Worm (Caenorhabditis elegans) whole organism, L4/young adult: ENCODE data around the gene C45B2.3.

ENCODE experiments used
- W03F9.2 ChIP-seq: fragments of 150-350 bp; optimal IDR thresholded peaks from 2 replicates; lab custom pipeline; 2014; ENCODE audit warnings: missing biosample characterization, missing genetic modification characterization
- dao-5 ChIP-seq: sonication (generic microtip); optimal IDR thresholded peaks from 2 replicates; lab custom pipeline; 2016; ENCODE audit warnings: missing genotype, missing genetic modification characterization, moderate library complexity, missing compliant biosample characterization
- him-1 ChIP-seq: sonication (generic microtip); optimal IDR thresholded peaks from 2 replicates; lab custom pipeline; 2016; ENCODE audit warnings: missing genotype, missing genetic modification reagents, missing genetic modification characterization, missing compliant biosample characterization

C45B2.3 gene

DNA sequence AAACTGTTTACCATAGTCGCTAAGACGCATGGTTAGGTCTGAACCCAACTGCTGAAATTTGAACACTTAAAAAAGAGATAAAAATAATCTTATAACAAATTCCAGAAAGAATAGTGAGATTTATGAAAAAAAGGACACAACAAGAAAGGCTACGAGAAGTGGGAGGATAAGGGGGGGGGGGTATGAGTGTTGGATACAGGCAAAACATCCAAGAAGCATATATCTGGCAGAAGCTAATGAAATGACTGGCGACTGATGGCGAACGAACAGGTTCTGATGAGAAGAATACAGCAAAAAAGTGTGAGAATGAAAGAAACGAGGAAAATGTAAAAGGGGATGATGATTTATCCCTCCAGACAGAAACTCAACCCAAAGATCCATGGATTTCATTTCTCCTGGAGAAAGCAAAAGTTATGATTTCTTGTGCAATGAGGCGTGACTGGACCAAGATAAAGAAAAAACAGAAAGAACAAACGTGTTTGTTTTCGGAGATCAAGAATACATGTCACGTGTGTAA lies 16.8 kb upstream of the C45B2.3 start, which contains the start of gene ptr-4:
ptr-4 (minus strand) TSS at position 51 of the 517 bp plus-strand sequence.
- TF ChIP-seq him-1 (tag; lab: Kevin White, UChicago) = no peak
- no peak for TF ChIP-seq W03F9.2 (tag; lab: Kevin White, UChicago)
- TF ChIP-seq dao-5 (tag; lab: Kevin White, UChicago) = no peak

DNA sequence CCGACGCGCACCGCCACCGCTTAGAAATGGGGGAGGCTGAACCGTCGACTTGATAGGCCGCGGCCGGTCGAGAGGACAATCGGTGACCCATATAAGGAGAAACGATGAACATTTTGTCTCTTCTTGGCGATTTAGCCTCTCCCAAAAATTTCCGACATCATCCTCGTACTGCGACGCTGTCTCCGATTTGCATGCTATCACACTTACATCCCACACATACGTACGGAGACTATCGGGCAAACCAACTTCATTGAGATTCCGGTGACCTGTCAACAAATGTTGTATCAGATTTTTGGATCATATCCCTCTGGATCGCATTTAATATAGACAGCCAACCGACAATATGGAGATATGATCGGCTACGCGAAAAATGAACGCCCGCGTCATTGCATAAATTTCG lies 16.1 kb upstream of the C45B2.3 start:
- no peak for TF ChIP-seq dao-5 (tag; lab: Kevin White, UChicago)
- TF ChIP-seq him-1 (tag; lab: Kevin White, UChicago) = no peak
- no peak for TF ChIP-seq W03F9.2 (tag; lab: Kevin White, UChicago)

ce11 chrX:6075209-6075608 lies 7.6 kb upstream of the C45B2.3 start, which contains the start of gene lgc-58:
Gene lgc-58 (plus strand): TSS chrX:6075509.
- no peak for TF ChIP-seq dao-5 (tag; lab: Kevin White, UChicago)
- TF ChIP-seq W03F9.2 (tag; lab: Kevin White, UChicago) = no peak
- no peak for TF ChIP-seq him-1 (tag; lab: Kevin White, UChicago)

DNA sequence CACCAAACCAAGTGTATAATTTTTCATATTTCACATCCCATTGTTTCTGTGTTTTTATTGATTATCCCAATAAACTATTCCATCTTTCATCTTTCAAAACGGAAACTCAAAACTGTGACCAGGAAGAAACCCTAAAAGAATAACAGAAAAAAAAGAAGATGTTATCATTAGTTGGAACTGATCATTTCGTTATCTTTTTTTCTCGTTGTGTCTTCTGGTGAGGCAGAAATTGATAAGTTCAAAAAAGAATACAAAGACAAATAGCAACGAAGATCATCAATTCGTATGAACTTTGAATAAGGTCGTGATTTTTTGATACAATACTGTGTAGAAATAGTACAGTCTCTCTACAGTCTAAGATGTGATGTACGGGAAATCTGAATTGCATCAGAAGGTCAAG lies 967 bp upstream of the C45B2.3 start:
- TF ChIP-seq W03F9.2 (tag; lab: Kevin White, UChicago) = no peak
- TF ChIP-seq dao-5 (tag; lab: Kevin White, UChicago) = no peak
- TF ChIP-seq him-1 (tag; lab: Kevin White, UChicago) = no peak

- TF ChIP-seq him-1 (tag; lab: Kevin White, UChicago) = no peak
- no peak for TF ChIP-seq dao-5 (tag; lab: Kevin White, UChicago)
- no peak for TF ChIP-seq W03F9.2 (tag; lab: Kevin White, UChicago)
Observed at ce11 chrX:6084439-6084838, 1.7 kb downstream of the C45B2.3 start, which contains the start of gene C45B2.2. Gene C45B2.2 (plus strand): TSS chrX:6084739.

DNA sequence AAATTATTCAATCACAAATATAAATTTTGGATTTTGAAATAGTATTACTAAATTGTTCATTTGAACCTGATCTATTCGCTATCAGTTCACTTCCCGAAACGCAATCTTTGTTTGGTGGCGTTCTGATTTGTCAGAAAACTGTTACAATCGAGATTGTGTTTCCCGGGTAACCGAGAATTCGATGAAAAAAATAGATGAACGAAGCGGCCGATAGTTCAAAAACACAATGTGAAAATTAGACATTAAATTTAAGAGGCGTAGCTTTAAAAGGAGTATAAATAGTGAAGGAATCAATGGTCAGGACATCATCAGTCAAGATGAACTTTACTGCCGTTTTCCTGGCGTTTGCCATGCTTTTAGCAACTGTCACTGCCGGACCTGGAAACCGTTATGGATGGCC lies 3.1 kb downstream of the C45B2.3 start, which contains the start of gene C45B2.1:
C45B2.1 (plus strand) TSS at position 301 of the 400 bp plus-strand sequence.
- TF ChIP-seq W03F9.2 (tag; lab: Kevin White, UChicago) (no peak), dao-5 (tag; lab: Kevin White, UChicago) (no peak)

ce11 chrX:6087676-6088075 lies 4.9 kb downstream of the C45B2.3 start, which contains the start of gene C45B2.8:
Gene C45B2.8 (plus strand): TSS chrX:6087976.
- no peak for TF ChIP-seq W03F9.2 (tag; lab: Kevin White, UChicago)
- TF ChIP-seq dao-5 (tag; lab: Kevin White, UChicago) = no peak
- no peak for TF ChIP-seq him-1 (tag; lab: Kevin White, UChicago)

DNA sequence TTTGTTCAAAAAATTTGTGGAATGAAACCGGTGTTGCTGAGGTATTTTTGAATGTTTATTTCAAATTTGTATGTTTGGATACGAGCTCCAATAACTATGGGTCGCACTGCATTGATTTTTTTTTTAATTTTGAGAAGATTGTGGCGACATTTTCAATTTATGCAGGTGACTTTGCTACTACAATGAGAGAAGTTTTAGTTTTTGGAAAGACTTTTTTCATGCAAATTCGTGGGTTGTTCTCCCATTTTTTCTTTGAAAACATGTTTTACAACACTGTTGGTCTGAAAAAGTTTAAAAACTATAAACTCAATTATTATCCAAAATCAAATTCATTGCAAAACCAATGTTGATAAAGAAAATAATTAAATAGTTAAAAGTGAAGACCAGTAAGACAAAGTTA lies 6.0 kb downstream of the C45B2.3 start:
- TF ChIP-seq him-1 (tag; lab: Kevin White, UChicago) (no peak), W03F9.2 (tag; lab: Kevin White, UChicago) (no peak), dao-5 (tag; lab: Kevin White, UChicago) (no peak)

ce11 chrX:6090779-6091178 lies 8.0 kb downstream of the C45B2.3 start:
- TF ChIP-seq him-1 (tag; lab: Kevin White, UChicago) = no peak
- no peak for TF ChIP-seq W03F9.2 (tag; lab: Kevin White, UChicago)
- no peak for TF ChIP-seq dao-5 (tag; lab: Kevin White, UChicago)

ce11 chrX:6091967-6092366 lies 9.2 kb downstream of the C45B2.3 start, which contains the start of gene hsp-3:
Gene hsp-3 (minus strand): TSS chrX:6092124.
- TF ChIP-seq dao-5 (tag; lab: Kevin White, UChicago) (peak; percentile 16), W03F9.2 (tag; lab: Kevin White, UChicago) (peak; percentile 31), him-1 (tag; lab: Kevin White, UChicago) (peak; percentile 82)

DNA sequence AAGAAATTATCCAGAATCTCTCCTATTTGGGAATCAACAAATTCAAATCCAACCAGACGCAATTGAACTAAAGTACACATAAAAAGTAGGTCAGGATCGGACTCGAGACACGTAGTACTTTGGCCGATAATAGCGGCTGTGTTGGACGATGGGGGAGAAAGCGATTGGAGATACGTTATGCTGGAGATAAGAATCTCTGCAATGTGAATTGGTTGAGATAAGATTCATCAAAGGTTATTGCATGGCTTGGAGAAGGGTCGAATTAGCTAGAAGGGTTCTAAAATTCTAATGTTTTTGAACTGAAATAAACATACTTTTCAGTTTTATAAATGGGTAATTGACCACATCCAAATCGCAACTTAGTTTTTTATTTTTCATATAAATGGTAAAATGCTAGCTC lies 9.8 kb downstream of the C45B2.3 start:
- TF ChIP-seq dao-5 (tag; lab: Kevin White, UChicago) (no peak), W03F9.2 (tag; lab: Kevin White, UChicago) (no peak), him-1 (tag; lab: Kevin White, UChicago) (no peak)

ce11 chrX:6093046-6093445 lies 10.3 kb downstream of the C45B2.3 start, which contains the start of gene C15H9.5:
Gene C15H9.5 (plus strand): TSS chrX:6093300.
- TF ChIP-seq him-1 (tag; lab: Kevin White, UChicago) (no peak), dao-5 (tag; lab: Kevin White, UChicago) (no peak), W03F9.2 (tag; lab: Kevin White, UChicago) (no peak)

DNA sequence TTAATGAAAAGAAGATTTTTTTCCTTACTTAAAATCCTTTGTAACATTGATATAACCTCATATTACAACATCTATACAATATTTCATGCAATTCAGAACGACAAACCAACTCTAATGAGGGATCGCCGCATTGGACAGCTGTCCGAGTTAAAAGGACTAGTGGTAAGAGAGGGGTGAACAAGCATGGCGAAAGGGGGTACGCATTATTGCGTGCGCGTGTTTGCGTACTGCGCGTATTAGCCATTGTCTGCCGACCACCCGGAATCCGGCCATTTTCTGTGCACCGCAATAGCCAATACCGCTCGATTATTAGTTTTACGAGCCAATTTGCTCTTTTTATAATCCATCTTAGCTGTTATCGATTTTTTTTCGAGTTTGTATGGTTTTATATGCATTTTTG lies 14.8 kb downstream of the C45B2.3 start, which contains the start of gene C15H9.4:
C15H9.4 (plus strand) TSS at position 93 of the 400 bp plus-strand sequence.
- no peak for TF ChIP-seq dao-5 (tag; lab: Kevin White, UChicago)
- TF ChIP-seq him-1 (tag; lab: Kevin White, UChicago) = no peak
- TF ChIP-seq W03F9.2 (tag; lab: Kevin White, UChicago) = no peak

ce11 chrX:6098420-6098819 lies 15.7 kb downstream of the C45B2.3 start:
- no peak for TF ChIP-seq W03F9.2 (tag; lab: Kevin White, UChicago)
- no peak for TF ChIP-seq him-1 (tag; lab: Kevin White, UChicago)
- TF ChIP-seq dao-5 (tag; lab: Kevin White, UChicago) = no peak
